Worm (Caenorhabditis elegans): ENCODE data around the gene F42G4.6.
"Not testable (repeated sequence)": the region's sequence is repeated elsewhere in the genome, so short reads cannot be mapped to it uniquely, and the experiment has no call there.

F42G4.6 gene

DNA sequence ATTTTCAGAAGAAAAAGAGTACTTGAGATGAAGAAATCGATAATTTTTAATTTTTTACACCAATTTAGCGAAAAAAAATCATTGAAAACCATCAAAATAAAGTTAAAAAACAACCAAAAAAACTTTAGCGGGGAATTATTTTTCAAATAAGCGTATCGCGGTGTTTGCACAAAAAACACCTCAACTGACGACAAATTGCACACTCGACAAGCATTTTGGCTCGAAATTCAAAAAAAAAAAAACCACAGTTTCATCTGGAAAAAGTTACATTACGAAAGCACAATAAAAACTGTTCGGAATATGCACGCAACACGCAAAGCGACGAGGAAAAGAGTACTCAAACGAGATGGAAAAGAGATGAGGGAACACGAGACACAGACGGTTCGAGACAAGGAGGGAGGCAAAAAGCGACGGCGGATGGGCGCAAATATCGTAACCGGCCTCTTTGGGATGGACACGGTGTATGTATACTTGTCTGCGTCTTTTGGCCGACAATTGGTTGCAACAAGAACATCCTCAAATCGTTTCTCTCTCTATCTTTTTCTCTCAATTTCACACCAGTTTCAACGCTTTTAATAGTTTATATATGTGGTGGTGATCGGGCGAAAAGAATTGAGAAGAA lies 48.5 kb upstream of the F42G4.6 start (continued):
- TF ChIP-seq ZK546.5 (tag; optimal IDR thresholded peaks at IDR 0.05) = no peak
- TF ChIP-seq nhr-6 (tag; optimal IDR thresholded peaks at IDR 0.05) = no peak
- no peak for TF ChIP-seq nhr-77 (tag; optimal IDR thresholded peaks at IDR 0.05)
- peak; percentile 20 for TF ChIP-seq skn-1 (tag; optimal IDR thresholded peaks at IDR 0.05)
- TF ChIP-seq unc-39 (tag; optimal IDR thresholded peaks at IDR 0.05) = no peak
- TF ChIP-seq sma-3 (GFP tag; optimal IDR thresholded peaks at IDR 0.05) = peak; percentile 35
- no peak for TF ChIP-seq nhr-12 (tag; optimal IDR thresholded peaks at IDR 0.05)
- no peak for TF ChIP-seq lin-39 (tag; optimal IDR thresholded peaks at IDR 0.05)

DNA sequence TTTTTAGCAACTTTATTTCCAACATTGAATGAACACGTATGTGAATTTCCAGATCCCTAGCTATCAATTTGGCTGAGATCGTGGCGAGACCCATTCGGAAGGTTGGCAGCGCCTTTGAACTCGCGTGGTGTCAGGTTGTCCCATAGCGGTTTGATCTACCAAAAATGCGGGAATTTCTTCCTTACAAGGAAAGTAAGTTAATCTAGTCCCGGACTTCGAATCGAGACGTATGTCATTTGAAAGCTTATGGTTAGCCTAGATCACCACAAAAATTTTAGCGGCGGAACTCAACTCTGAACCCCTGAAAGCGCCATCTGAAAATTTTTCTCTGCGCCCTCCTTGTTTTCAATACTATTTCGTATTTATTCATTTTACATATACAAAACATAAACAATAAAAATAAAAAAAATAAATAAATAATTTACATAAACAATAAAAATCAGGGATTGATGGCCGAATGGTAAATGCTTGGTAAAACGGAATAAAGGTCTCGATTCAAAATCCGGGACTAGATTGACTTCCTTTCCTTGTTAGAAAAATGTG lies 47.5 kb upstream of the F42G4.6 start, which contains the start of gene F18A11.2:
TSS of gene F18A11.2 (plus strand) at position 51 of the 543 bp plus-strand sequence.
- TF ChIP-seq mbf-1 (tag; optimal IDR thresholded peaks at IDR 0.05); ztf-1 (GFP tag; conservative IDR thresholded peaks at IDR 0.05); elt-1 (tag; optimal IDR thresholded peaks at IDR 0.05): not testable (repeated sequence)

DNA sequence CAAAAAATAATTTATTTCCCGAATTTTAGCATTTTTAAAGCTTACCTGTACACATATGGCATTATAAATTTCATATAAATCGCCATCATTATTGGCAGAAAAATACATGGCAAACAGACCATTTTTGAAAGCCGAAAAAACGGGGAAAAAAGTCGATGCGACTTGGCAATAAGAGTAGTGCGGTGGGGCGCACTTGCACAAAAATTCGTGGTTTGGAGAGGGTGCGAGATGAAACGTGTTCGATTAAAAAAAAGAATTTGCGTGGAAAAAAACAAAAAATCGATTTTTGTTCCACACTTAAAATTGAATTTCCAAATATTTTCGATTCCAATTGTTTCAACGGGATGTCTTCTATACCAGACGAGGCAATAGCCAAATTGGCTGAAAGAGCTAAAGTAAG lies 42.5 kb upstream of the F42G4.6 start, which contains the start of gene F18A11.3:
TSS of gene F18A11.3 (minus strand) at position 125 of the 400 bp plus-strand sequence.
- TF ChIP-seq egl-27 (tag; optimal IDR thresholded peaks at IDR 0.05) = no peak
- peak; percentile 31 for TF ChIP-seq nhr-129 (tag; optimal IDR thresholded peaks at IDR 0.05)
- peak; percentile 57 for TF ChIP-seq C34F6.9 (tag; optimal IDR thresholded peaks at IDR 0.05)
- peak in 1 of 2 experiments; percentile 28 for TF ChIP-seq lsy-2 (tag; optimal IDR thresholded peaks at IDR 0.05)
- peak; percentile 45 for TF ChIP-seq crh-2 (tag; optimal IDR thresholded peaks at IDR 0.05)
- TF ChIP-seq unc-55 (GFP tag; optimal IDR thresholded peaks at IDR 0.05) = peak; percentile 6
- TF ChIP-seq elt-1 (tag; optimal IDR thresholded peaks at IDR 0.05) = no peak
- TF ChIP-seq F13H6.1 (tag; optimal IDR thresholded peaks at IDR 0.05) = no peak

DNA sequence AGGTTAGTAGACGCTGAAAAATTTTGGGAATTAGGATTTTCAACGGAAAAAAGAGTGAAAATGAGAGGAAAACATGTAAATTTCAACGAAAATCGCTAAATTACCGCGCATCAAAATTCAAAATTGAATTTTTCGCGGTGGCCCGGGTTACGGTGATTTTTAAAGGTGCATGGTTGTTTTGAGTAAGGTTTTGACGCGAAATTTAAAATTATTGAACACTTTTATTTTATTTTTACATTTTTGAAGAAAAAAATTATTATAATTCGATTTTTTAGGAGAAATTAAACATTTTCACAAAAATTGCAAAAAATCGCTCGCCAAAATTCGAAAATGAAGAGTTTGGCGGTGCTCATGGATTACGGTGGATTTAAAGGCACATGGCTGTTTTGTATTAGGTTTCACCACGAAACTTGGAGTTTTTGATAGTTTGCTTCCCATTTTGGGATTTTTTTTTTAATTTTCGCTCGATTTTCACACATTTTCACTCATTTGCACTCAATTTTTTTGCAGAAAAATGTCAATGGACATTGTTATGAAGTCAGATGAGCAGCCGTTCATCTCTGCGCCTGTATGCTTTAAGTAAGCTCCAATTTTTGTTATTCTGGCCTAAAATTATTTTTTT lies 35.6 kb upstream of the F42G4.6 start, which contains the start of gene puf-6:
TSS of gene puf-6 (minus strand) at position 13 of the 622 bp plus-strand sequence.
- not testable (repeated sequence) for TF ChIP-seq unc-62 (GFP tag; optimal IDR thresholded peaks at IDR 0.05); peb-1 (tag; optimal IDR thresholded peaks at IDR 0.05); nhr-129 (tag; optimal IDR thresholded peaks at IDR 0.05)

DNA sequence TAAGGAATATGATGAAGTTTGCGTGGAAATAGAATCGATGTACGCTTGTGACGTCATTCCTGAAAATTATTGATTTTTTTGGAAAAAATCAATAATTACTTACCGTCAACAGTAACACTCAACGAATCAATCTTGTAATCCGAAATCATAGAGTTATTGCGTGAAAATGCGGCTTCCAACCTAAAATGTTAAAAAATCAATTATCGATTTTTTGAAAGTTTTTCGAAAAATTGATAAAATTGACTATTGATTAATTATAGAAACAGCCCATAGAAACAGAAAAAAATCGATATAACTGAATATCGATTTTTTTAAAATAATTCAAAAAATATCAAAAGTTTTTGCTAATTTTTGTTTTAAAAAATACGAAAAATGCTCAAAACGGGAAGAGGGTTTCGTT lies 32.1 kb upstream of the F42G4.6 start, which contains the start of gene F42G4.7:
TSS of gene F42G4.7 (minus strand) at position 185 of the 400 bp plus-strand sequence.
- not testable (repeated sequence) for TF ChIP-seq Y55F3AM.14 (GFP tag; optimal IDR thresholded peaks at IDR 0.05); alr-1 (tag; optimal IDR thresholded peaks at IDR 0.05); ceh-16 (tag; optimal IDR thresholded peaks at IDR 0.05)

DNA sequence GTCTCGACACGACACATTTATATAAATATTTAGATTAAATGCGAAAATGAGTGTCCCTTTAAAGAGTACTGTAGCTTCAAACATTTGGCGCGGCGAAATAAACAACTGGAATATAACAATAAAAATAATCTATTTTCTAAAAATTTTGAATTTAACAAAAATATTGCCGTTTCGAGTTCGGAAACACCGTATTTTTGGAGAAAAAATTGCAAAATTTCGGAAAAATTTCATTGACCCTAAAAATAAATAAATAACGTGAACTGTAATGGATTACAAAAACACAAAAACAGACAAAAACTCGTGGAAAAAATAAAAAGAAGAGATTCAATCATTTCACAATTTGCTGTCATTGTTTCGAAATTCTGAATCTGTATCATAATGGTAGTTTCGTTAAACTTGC lies 31.6 kb upstream of the F42G4.6 start, which contains the start of gene F42G4.2:
TSS of gene F42G4.2 (plus strand) at position 301 of the 400 bp plus-strand sequence.
- not testable (repeated sequence) for TF ChIP-seq mab-5, nhr-77, ZK546.5 (tag; optimal IDR thresholded peaks at IDR 0.05)

DNA sequence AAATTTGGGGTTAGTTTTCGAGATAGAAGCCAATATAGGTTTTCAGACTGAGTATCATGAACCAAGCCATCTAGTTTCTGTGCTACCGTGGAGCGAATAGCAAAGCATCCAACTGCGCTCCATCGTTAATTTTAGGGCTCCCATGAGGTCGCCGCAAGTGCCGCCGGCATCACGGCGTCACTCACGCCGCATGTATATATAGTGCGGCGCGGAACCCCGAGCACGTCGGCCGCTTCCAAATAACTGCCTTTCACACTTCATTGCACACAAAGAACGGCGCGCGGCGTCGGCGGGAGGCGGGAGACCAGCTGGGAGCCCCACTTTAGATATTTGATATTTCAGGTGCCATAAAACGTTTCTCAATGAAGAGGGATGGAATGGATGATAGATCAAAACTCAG lies 29.1 kb upstream of the F42G4.6 start:
- no peak for TF ChIP-seq zag-1 (tag; optimal IDR thresholded peaks at IDR 0.05)
- peak; percentile 41 for TF ChIP-seq snpc-4 (tag; optimal IDR thresholded peaks at IDR 0.05)
- TF ChIP-seq nhr-23 (tag; optimal IDR thresholded peaks at IDR 0.05) = no peak
- no peak for TF ChIP-seq blmp-1 (tag; optimal IDR thresholded peaks at IDR 0.05; ENCODE audit: insufficient read depth)
- no peak for TF ChIP-seq nhr-11 (tag; optimal IDR thresholded peaks at IDR 0.05)
- no peak for TF ChIP-seq ZK546.5 (tag; optimal IDR thresholded peaks at IDR 0.05)

All from whole organism, L2 larva.